Worm (Caenorhabditis elegans): ENCODE results near the gene gvd-1.

The gvd-1 gene

DNA sequence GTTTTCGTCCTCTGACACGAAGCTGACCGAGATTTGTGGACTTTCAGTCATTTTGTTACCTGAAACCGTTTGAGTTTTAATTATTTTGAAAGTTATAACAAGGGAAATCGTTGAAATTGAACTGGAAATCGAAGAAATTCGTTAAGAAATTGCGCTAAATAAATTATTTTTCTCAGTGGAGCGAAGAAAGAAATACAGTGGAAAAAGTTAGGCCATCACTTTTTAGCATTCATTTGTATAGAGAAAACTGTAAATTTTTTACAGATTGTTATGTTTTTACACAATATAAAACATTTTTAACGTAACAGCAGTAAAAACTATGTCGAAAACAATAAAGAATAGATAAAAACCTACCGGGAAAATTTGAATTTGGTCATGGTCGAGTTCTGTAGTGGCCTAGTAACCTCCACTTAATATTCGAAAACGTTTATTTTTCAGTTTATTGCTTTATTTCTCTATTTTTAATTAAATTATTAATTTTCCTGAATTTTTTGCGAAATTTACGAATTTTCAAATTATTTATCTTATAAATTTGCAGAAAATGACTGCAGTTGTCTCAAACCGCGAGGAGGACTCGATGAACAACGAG lies 26.7 kb upstream of the gvd-1 start, which contains the start of the genes gldi-1 and prp-21:
Gene gldi-1, minus strand, starts transcription at position 51 of the 589 bp plus-strand sequence.
Gene prp-21, plus strand, starts transcription at position 539 of the 589 bp plus-strand sequence.
- peak; percentile 52 to 65 for TF ChIP-seq lsy-2 (tag; optimal IDR thresholded peaks at IDR 0.05)
- TF ChIP-seq elt-2 (tag; optimal IDR thresholded peaks at IDR 0.05), result no peak
- no peak for TF ChIP-seq sptf-1 (tag; optimal IDR thresholded peaks at IDR 0.05)
- no peak for TF ChIP-seq egl-27 (tag; optimal IDR thresholded peaks at IDR 0.05)
- no peak for TF ChIP-seq pqm-1 (tag; optimal IDR thresholded peaks at IDR 0.05)
- TF ChIP-seq skn-1 (tag; optimal IDR thresholded peaks at IDR 0.05), result no peak
- peak; percentile 3 for TF ChIP-seq nhr-90 (tag; optimal IDR thresholded peaks at IDR 0.05; ENCODE audit: poor library complexity)
- TF ChIP-seq xbp-1 (tag; optimal IDR thresholded peaks at IDR 0.05), result peak; percentile 35
- TF ChIP-seq lin-39 (tag; optimal IDR thresholded peaks at IDR 0.05), result no peak
- TF ChIP-seq C16A3.4 (tag; optimal IDR thresholded peaks at IDR 0.05), result peak; percentile 6
- no peak for TF ChIP-seq C04F5.9 (tag; optimal IDR thresholded peaks at IDR 0.05)
- TF ChIP-seq vab-15 (tag; optimal IDR thresholded peaks at IDR 0.05), result no peak
- no peak for TF ChIP-seq sox-4 (tag; optimal IDR thresholded peaks at IDR 0.05)
- TF ChIP-seq ceh-90 (tag; optimal IDR thresholded peaks at IDR 0.05), result peak; percentile 79
- no peak for TF ChIP-seq zip-4 (GFP tag; optimal IDR thresholded peaks at IDR 0.05)
- no peak for TF ChIP-seq nhr-76 (tag; optimal IDR thresholded peaks at IDR 0.05)
- TF ChIP-seq nhr-47 (tag; optimal IDR thresholded peaks at IDR 0.05), result no peak
- no peak for TF ChIP-seq C34B4.2 (tag; optimal IDR thresholded peaks at IDR 0.05)
- TF ChIP-seq snpc-4 (tag; optimal IDR thresholded peaks at IDR 0.05), result no peak
- TF ChIP-seq hpl-2 (GFP tag; optimal IDR thresholded peaks at IDR 0.05), result no peak
- no peak for TF ChIP-seq ceh-63 (GFP tag; optimal IDR thresholded peaks at IDR 0.05)
- TF ChIP-seq nhr-11 (tag; optimal IDR thresholded peaks at IDR 0.05), result no peak
- no peak for TF ChIP-seq zag-1 (tag; optimal IDR thresholded peaks at IDR 0.05)
- no peak for TF ChIP-seq ama-1 (optimal IDR thresholded peaks at IDR 0.05)
- peak; percentile 29 to 62 (median 41) for TF ChIP-seq dpl-1 (GFP tag; optimal IDR thresholded peaks at IDR 0.05)
- TF ChIP-seq ces-1 (GFP tag; optimal IDR thresholded peaks at IDR 0.05), result no peak
- no peak for TF ChIP-seq mab-9 (GFP tag; IDR thresholded peaks at IDR 0.05)
- no peak for TF ChIP-seq jun-1 (tag; optimal IDR thresholded peaks at IDR 0.05)
- no peak for TF ChIP-seq unc-30 (tag; optimal IDR thresholded peaks at IDR 0.05)
- no peak for TF ChIP-seq hlh-17 (GFP tag; optimal IDR thresholded peaks at IDR 0.05; ENCODE audit: borderline replicate concordance)
- no peak for TF ChIP-seq lir-3 (tag; optimal IDR thresholded peaks at IDR 0.05; ENCODE audit: poor library complexity)
- no peak for TF ChIP-seq ceh-88 (GFP tag; IDR thresholded peaks at IDR 0.05)
- TF ChIP-seq nhr-20 (tag; optimal IDR thresholded peaks at IDR 0.05), result peak; percentile 34
- no peak for TF ChIP-seq rnt-1 (tag; optimal IDR thresholded peaks at IDR 0.05)
- no peak for TF ChIP-seq nhr-19 (GFP tag; conservative IDR thresholded peaks at IDR 0.05)
- no peak for TF ChIP-seq nhr-237 (tag; optimal IDR thresholded peaks at IDR 0.05)
- TF ChIP-seq alr-1 (tag; optimal IDR thresholded peaks at IDR 0.05; ENCODE audit: borderline replicate concordance), result no peak
- no peak for TF ChIP-seq nhr-77 (tag; optimal IDR thresholded peaks at IDR 0.05)
- no peak for TF ChIP-seq blmp-1 (tag; optimal IDR thresholded peaks at IDR 0.05)
- TF ChIP-seq nhr-12 (tag; optimal IDR thresholded peaks at IDR 0.05), result no peak
- no peak for TF ChIP-seq efl-3 (GFP tag; optimal IDR thresholded peaks at IDR 0.05)
- TF ChIP-seq ceh-8 (GFP tag; optimal IDR thresholded peaks at IDR 0.05), result no peak
- TF ChIP-seq nhr-84 (tag; optimal IDR thresholded peaks at IDR 0.05), result no peak
- no peak for TF ChIP-seq mef-2 (tag; optimal IDR thresholded peaks at IDR 0.05)
- TF ChIP-seq egl-13 (tag; optimal IDR thresholded peaks at IDR 0.05), result peak; percentile 11
- peak; percentile 48 to 51 for TF ChIP-seq lin-35 (GFP tag; optimal IDR thresholded peaks at IDR 0.05)
- TF ChIP-seq sup-37 (GFP tag; optimal IDR thresholded peaks at IDR 0.05), result no peak
- TF ChIP-seq tbx-2 (tag; optimal IDR thresholded peaks at IDR 0.05), result peak; percentile 37
- TF ChIP-seq fos-1 (tag; optimal IDR thresholded peaks at IDR 0.05), result no peak
- TF ChIP-seq nhr-85 (tag), result peak; percentile 79
- TF ChIP-seq aly-2 (tag; optimal IDR thresholded peaks at IDR 0.05), result no peak
- TF ChIP-seq elt-3 (tag; optimal IDR thresholded peaks at IDR 0.05), result no peak
- TF ChIP-seq mdl-1 (tag; optimal IDR thresholded peaks at IDR 0.05), result no peak
